Worm (Caenorhabditis elegans) whole organism, late embryonic: ENCODE results near the gene F09C6.14.

Source experiments
- K02D7.2 ChIP-seq: sonication (generic microtip); optimal IDR thresholded peaks from 2 replicates; lab custom pipeline; 2017; ENCODE audit warnings: mild to moderate bottlenecking, missing genetic modification characterization, missing compliant biosample characterization
- ama-1 ChIP-seq: fragments of 150-350 bp; optimal IDR thresholded peaks from 2 replicates; lab custom pipeline; 2014
- ceh-22 ChIP-seq: sonication (generic microtip); optimal IDR thresholded peaks from 2 replicates; lab custom pipeline; 2017; ENCODE audit warnings: missing biosample characterization, missing genetic modification characterization
- ceh-24 ChIP-seq: sonication (generic microtip); optimal IDR thresholded peaks from 2 replicates; lab custom pipeline; 2016; ENCODE audit warnings: mild to moderate bottlenecking, missing genetic modification characterization, missing compliant biosample characterization
- fkh-10 ChIP-seq: fragments of 150-350 bp; optimal IDR thresholded peaks from 2 replicates; lab custom pipeline; 2014; ENCODE audit warnings: missing biosample characterization, missing genetic modification reagents, missing genetic modification characterization
- hlh-15 ChIP-seq: sonication (generic microtip); optimal IDR thresholded peaks from 2 replicates; lab custom pipeline; 2016; ENCODE audit warnings: missing genetic modification characterization, missing compliant biosample characterization
- hlh-30 ChIP-seq: sonication (generic microtip); optimal IDR thresholded peaks from 2 replicates; lab custom pipeline; 2017; ENCODE audit warnings: antibody characterized with exemption, missing genetic modification characterization, missing compliant biosample characterization; ENCODE audit not compliant: insufficient read depth
- npax-4 ChIP-seq: sonication (generic microtip); optimal IDR thresholded peaks from 2 replicates; lab custom pipeline; 2016; ENCODE audit warnings: missing genetic modification characterization, missing compliant biosample characterization
- tbx-2 ChIP-seq: sonication (generic microtip); optimal IDR thresholded peaks from 2 replicates; lab custom pipeline; 2016; ENCODE audit warnings: missing genetic modification characterization, missing compliant biosample characterization

DNA sequence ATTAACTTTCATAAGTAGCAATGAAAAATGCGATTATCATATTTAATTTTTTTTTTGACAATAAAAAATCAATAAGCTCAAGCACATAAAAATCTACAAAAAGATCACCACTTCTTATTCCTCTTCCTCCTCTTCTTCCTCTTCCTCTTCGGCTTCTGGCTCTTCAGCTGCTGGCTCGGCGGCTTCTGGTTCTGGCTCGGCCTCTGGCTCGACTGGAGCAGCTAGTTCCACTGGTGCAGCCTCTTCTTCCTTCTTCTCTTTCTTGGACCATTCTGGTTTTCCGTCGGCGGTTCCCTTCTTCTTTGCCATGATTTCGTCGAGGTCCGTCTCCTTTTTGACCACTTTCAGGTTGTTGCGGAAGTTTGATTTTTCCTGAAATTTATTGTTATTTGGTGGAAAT, 47.1 kb upstream of the F09C6.14 start:
- no peak for TF ChIP-seq ama-1 (lab: Kevin White, UChicago)
- TF ChIP-seq hlh-30 (tag; lab: Kevin White, UChicago), result no peak
- TF ChIP-seq tbx-2, result no peak
- TF ChIP-seq npax-4 (tag; lab: Kevin White, UChicago), result no peak
- no peak for TF ChIP-seq ceh-24
- TF ChIP-seq fkh-10 (GFP tag; lab: Kevin White, UChicago), result no peak
- no peak for TF ChIP-seq hlh-15
- TF ChIP-seq ceh-22 (tag; lab: Kevin White, UChicago), result no peak
- no peak for TF ChIP-seq K02D7.2 (tag; lab: Kevin White, UChicago)
